Fruit fly (Drosophila melanogaster) whole organism, embryonic: ENCODE data around the gene Agpat1.

Experiments
- Ada2b ChIP-seq: fragments of 200-800 bp; sonication (Bioruptor generic); IDR thresholded peaks from 2 replicates; pipeline ENCODE4 v1.3.6; 2022; ENCODE audit warnings: missing biosample characterization, missing genetic modification characterization
- Asciz ChIP-seq: fragments of 200-800 bp; sonication (Bioruptor generic); optimal IDR thresholded peaks from 2 replicates; lab custom pipeline; 2017; ENCODE audit warnings: missing biosample characterization, mild to moderate bottlenecking, missing genetic modification characterization, missing genetic modification reagents
- Bdp1 ChIP-seq: fragments of 200-800 bp; sonication (Bioruptor generic); optimal IDR thresholded peaks from 3 replicates; lab custom pipeline; 2016; ENCODE audit warnings: missing biosample characterization, missing genetic modification characterization
- Blimp-1 ChIP-seq: fragments of 200-800 bp; sonication (Bioruptor generic); optimal IDR thresholded peaks from 3 replicates; lab custom pipeline; 2018; ENCODE audit warnings: missing biosample characterization, missing genetic modification characterization, mild to moderate bottlenecking, moderate library complexity, missing genetic modification reagents
- BtbVII ChIP-seq: fragments of 200-800 bp; sonication (Bioruptor generic); optimal IDR thresholded peaks from 3 replicates; lab custom pipeline; 2017; ENCODE audit warnings: missing biosample characterization, mild to moderate bottlenecking, missing genetic modification characterization
- C15 ChIP-seq: fragments of 200-800 bp; sonication (Bioruptor generic); IDR thresholded peaks from 3 replicates; pipeline ENCODE4 v1.3.6; 2022; ENCODE audit warnings: missing biosample characterization, missing genetic modification characterization
- CG10543 ChIP-seq: fragments of 200-800 bp; sonication (Bioruptor generic); optimal IDR thresholded peaks from 3 replicates; lab custom pipeline; 2017; ENCODE audit warnings: missing biosample characterization, mild to moderate bottlenecking, missing genetic modification characterization, moderate library complexity
- CG11085 ChIP-seq: fragments of 200-800 bp; sonication (Bioruptor generic); IDR thresholded peaks from 2 replicates; pipeline ENCODE4 v1.3.6; 2022; ENCODE audit warnings: missing biosample characterization, missing genetic modification characterization
- CG11398 ChIP-seq: fragments of 200-800 bp; sonication (Bioruptor generic); optimal IDR thresholded peaks from 2 replicates; lab custom pipeline; 2016; ENCODE audit warnings: missing biosample characterization, missing genetic modification characterization
- CG11456 ChIP-seq: fragments of 200-800 bp; sonication (Bioruptor generic); IDR thresholded peaks from 3 replicates; pipeline ENCODE4 v1.3.6; 2022; ENCODE audit warnings: missing biosample characterization, missing genetic modification characterization
- CG12219 ChIP-seq: fragments of 200-800 bp; sonication (Bioruptor generic); optimal IDR thresholded peaks from 3 replicates; lab custom pipeline; 2018; ENCODE audit warnings: missing biosample characterization, mild to moderate bottlenecking, missing genetic modification characterization
- CG13287 ChIP-seq: fragments of 200-800 bp; sonication (Bioruptor generic); IDR thresholded peaks from 2 replicates; pipeline ENCODE4 v1.3.6; 2022; ENCODE audit warnings: missing biosample characterization, missing genetic modification characterization; ENCODE audit not compliant: partially characterized antibody
- CG1529 ChIP-seq: fragments of 200-800 bp; sonication (Bioruptor generic); optimal IDR thresholded peaks from 3 replicates; lab custom pipeline; 2018; ENCODE audit warnings: missing biosample characterization, missing genetic modification characterization
- CG15514 ChIP-seq: fragments of 200-800 bp; sonication (Bioruptor generic); optimal IDR thresholded peaks from 3 replicates; lab custom pipeline; 2017; ENCODE audit warnings: missing biosample characterization, missing genetic modification characterization, mild to moderate bottlenecking, moderate library complexity, missing genetic modification reagents
- CG2875 ChIP-seq: fragments of 200-800 bp; sonication (Bioruptor generic); optimal IDR thresholded peaks from 2 replicates; lab custom pipeline; 2017; ENCODE audit warnings: missing biosample characterization, mild to moderate bottlenecking, missing genetic modification characterization, missing genetic modification reagents
- CG31224 ChIP-seq: fragments of 200-800 bp; sonication (Bioruptor generic); IDR thresholded peaks from 2 replicates; pipeline ENCODE4 v1.3.6; 2022; ENCODE audit warnings: missing biosample characterization, missing genetic modification characterization
- CG31388 ChIP-seq: fragments of 200-800 bp; sonication (Bioruptor generic); optimal IDR thresholded peaks from 2 replicates; lab custom pipeline; 2016; ENCODE audit warnings: missing biosample characterization, missing genetic modification characterization
- CG32767 ChIP-seq: fragments of 200-800 bp; sonication (Bioruptor generic); IDR thresholded peaks from 2 replicates; pipeline ENCODE4 v1.3.6; 2022; ENCODE audit warnings: missing biosample characterization, missing genetic modification characterization
- CG42726 ChIP-seq: fragments of 200-800 bp; sonication (Bioruptor generic); IDR thresholded peaks from 2 replicates; pipeline ENCODE4 v1.3.6; 2022; ENCODE audit warnings: missing biosample characterization, missing genetic modification characterization; ENCODE audit not compliant: partially characterized antibody
- CG6791 ChIP-seq: fragments of 200-800 bp; sonication (Bioruptor generic); IDR thresholded peaks from 3 replicates; pipeline ENCODE4 v1.3.6; 2022; ENCODE audit warnings: missing biosample characterization, missing genetic modification characterization; ENCODE audit not compliant: partially characterized antibody
- CG7372 ChIP-seq: fragments of 200-800 bp; sonication (Bioruptor generic); IDR thresholded peaks from 2 replicates; pipeline ENCODE4 v1.3.6; 2022; ENCODE audit warnings: missing biosample characterization, missing genetic modification characterization
- CG7556 ChIP-seq: fragments of 200-800 bp; sonication (Bioruptor generic); optimal IDR thresholded peaks from 2 replicates; lab custom pipeline; 2017; ENCODE audit warnings: missing biosample characterization, mild to moderate bottlenecking, missing genetic modification characterization
- D19B ChIP-seq: fragments of 200-800 bp; sonication (Bioruptor generic); optimal IDR thresholded peaks from 2 replicates; lab custom pipeline; 2017; ENCODE audit warnings: missing biosample characterization, mild to moderate bottlenecking, missing genetic modification characterization
- Doc2 ChIP-seq: fragments of 200-800 bp; sonication (Bioruptor generic); IDR thresholded peaks from 2 replicates; pipeline ENCODE4 v1.3.6; 2022; ENCODE audit warnings: missing biosample characterization, missing genetic modification characterization
- Dp ChIP-seq: fragments of 200-800 bp; sonication (Bioruptor generic); optimal IDR thresholded peaks from 2 replicates; lab custom pipeline; 2018; ENCODE audit warnings: missing biosample characterization, mild to moderate bottlenecking, missing genetic modification characterization, moderate library complexity
- E2f2 ChIP-seq: fragments of 200-800 bp; sonication (Bioruptor generic); IDR thresholded peaks from 2 replicates; pipeline ENCODE4 v1.3.6; 2022; ENCODE audit warnings: missing biosample characterization, missing genetic modification characterization
- HLH4C ChIP-seq: fragments of 200-800 bp; sonication (Bioruptor generic); IDR thresholded peaks from 3 replicates; pipeline ENCODE4 v1.3.6; 2022; ENCODE audit warnings: missing biosample characterization, missing genetic modification characterization; ENCODE audit not compliant: partially characterized antibody
- NFAT ChIP-seq: fragments of 200-800 bp; sonication (Bioruptor generic); IDR thresholded peaks from 2 replicates; pipeline ENCODE4 v1.3.6; 2022; ENCODE audit warnings: missing biosample characterization, missing genetic modification characterization
- Opbp ChIP-seq: fragments of 200-800 bp; sonication (Bioruptor generic); IDR thresholded peaks from 3 replicates; pipeline ENCODE4 v1.3.6; 2022; ENCODE audit warnings: missing biosample characterization, missing genetic modification characterization; ENCODE audit not compliant: partially characterized antibody
- Sox102F ChIP-seq: fragments of 200-800 bp; sonication (Bioruptor generic); optimal IDR thresholded peaks from 2 replicates; lab custom pipeline; 2018; ENCODE audit warnings: missing biosample characterization, mild to moderate bottlenecking, missing genetic modification characterization, moderate library complexity
- Tbp ChIP-seq: fragments of >200 bp; optimal IDR thresholded peaks from 2 replicates; lab custom pipeline; 2018; ENCODE audit warnings: missing biosample characterization, missing genetic modification characterization
- ato ChIP-seq: fragments of 200-800 bp; sonication (Bioruptor generic); IDR thresholded peaks from 2 replicates; pipeline ENCODE4 v1.3.6; 2022; ENCODE audit warnings: missing biosample characterization, missing genetic modification characterization; ENCODE audit not compliant: partially characterized antibody
- btn ChIP-seq: fragments of 200-800 bp; sonication (Bioruptor generic); optimal IDR thresholded peaks from 2 replicates; lab custom pipeline; 2016; ENCODE audit warnings: missing biosample characterization, missing genetic modification characterization
- chif ChIP-seq, 2 experiments: fragments of 200-800 bp; sonication (Bioruptor generic); optimal IDR thresholded peaks; 3 replicates each; lab custom pipeline; 2016; ENCODE audit warnings: missing biosample characterization in 2 of 2, missing genetic modification characterization in 2 of 2
- chm ChIP-seq: fragments of 200-800 bp; sonication (Bioruptor generic); IDR thresholded peaks from 2 replicates; pipeline ENCODE4 v1.3.6; 2022; ENCODE audit warnings: missing biosample characterization, missing genetic modification characterization
- ci ChIP-seq: fragments of 200-800 bp; sonication (Bioruptor generic); IDR thresholded peaks from 3 replicates; pipeline ENCODE4 v1.3.6; 2022; ENCODE audit warnings: missing biosample characterization, missing genetic modification characterization
- croc ChIP-seq: fragments of 200-800 bp; sonication (Bioruptor generic); conservative IDR thresholded peaks from 3 replicates; pipeline ENCODE4 v1.3.6; 2022; ENCODE audit warnings: missing biosample characterization, missing genetic modification characterization
- dysf ChIP-seq: fragments of 200-800 bp; sonication (Bioruptor generic); IDR thresholded peaks from 3 replicates; pipeline ENCODE4 v1.3.6; 2022; ENCODE audit warnings: missing biosample characterization, missing genetic modification characterization
- emc ChIP-seq: fragments of 200-800 bp; sonication (Bioruptor generic); optimal IDR thresholded peaks from 2 replicates; lab custom pipeline; 2016; ENCODE audit warnings: missing biosample characterization, missing genetic modification characterization
- eve ChIP-seq, 2 experiments: fragments of >200 bp; optimal IDR thresholded peaks; 2 replicates each; lab custom pipeline; 2017; ENCODE audit warnings: missing biosample characterization in 2 of 2, missing genetic modification characterization in 2 of 2
- gt ChIP-seq: fragments of 200-800 bp; sonication (Bioruptor generic); IDR thresholded peaks from 2 replicates; pipeline ENCODE4 v1.3.6; 2022; ENCODE audit warnings: missing biosample characterization, missing genetic modification characterization
- hb ChIP-seq: fragments of 200-800 bp; sonication (Bioruptor generic); IDR thresholded peaks from 3 replicates; pipeline ENCODE4 v1.3.6; 2022; ENCODE audit warnings: missing biosample characterization, missing genetic modification characterization; ENCODE audit not compliant: partially characterized antibody
- jing ChIP-seq: fragments of 200-800 bp; sonication (Bioruptor generic); optimal IDR thresholded peaks from 2 replicates; lab custom pipeline; 2018; ENCODE audit warnings: missing biosample characterization, mild to moderate bottlenecking, missing genetic modification characterization
- mam ChIP-seq: fragments of 200-800 bp; sonication (Bioruptor generic); optimal IDR thresholded peaks from 3 replicates; lab custom pipeline; 2016; ENCODE audit warnings: missing biosample characterization, missing genetic modification characterization
- odd ChIP-seq: fragments of 200-800 bp; sonication (Bioruptor generic); optimal IDR thresholded peaks from 2 replicates; lab custom pipeline; 2017; ENCODE audit warnings: missing biosample characterization, mild to moderate bottlenecking, missing genetic modification characterization
- pros ChIP-seq: fragments of 200-800 bp; sonication (Bioruptor generic); optimal IDR thresholded peaks from 3 replicates; lab custom pipeline; 2019; ENCODE audit warnings: missing biosample characterization, mild to moderate bottlenecking, missing genetic modification characterization, moderate library complexity
- seq ChIP-seq: fragments of 200-800 bp; sonication (Bioruptor generic); IDR thresholded peaks from 2 replicates; pipeline ENCODE4 v1.3.6; 2022; ENCODE audit warnings: missing biosample characterization, missing genetic modification characterization
- slp2 ChIP-seq: fragments of 200-800 bp; sonication (Bioruptor generic); optimal IDR thresholded peaks from 2 replicates; lab custom pipeline; 2016; ENCODE audit warnings: missing biosample characterization, missing genetic modification characterization
- sna ChIP-seq: fragments of 200-800 bp; sonication (Bioruptor generic); IDR thresholded peaks from 2 replicates; pipeline ENCODE4 v1.3.6; 2022; ENCODE audit warnings: missing biosample characterization, missing genetic modification characterization; ENCODE audit not compliant: partially characterized antibody
- tna ChIP-seq: fragments of 200-800 bp; sonication (Bioruptor generic); IDR thresholded peaks from 2 replicates; pipeline ENCODE4 v1.3.6; 2022; ENCODE audit warnings: missing biosample characterization, missing genetic modification characterization; ENCODE audit not compliant: partially characterized antibody

Gene Agpat1

dm6 chrX:12755017-12755563, 10.0 kb upstream of the Agpat1 start (continued):
- TF ChIP-seq Doc2 (GFP tag; lab: Robert Waterston, UW) (no peak), Tbp (GFP tag; lab: Kevin White, UChicago) (no peak), NFAT (GFP tag; lab: Robert Waterston, UW) (peak; percentile 81), croc (GFP tag; lab: Robert Waterston, UW) (peak; percentile 54), CG12219 (GFP tag; lab: Kevin White, UChicago) (peak; percentile 47), chm (no peak), seq (GFP tag; lab: Robert Waterston, UW) (peak; percentile 79), CG2875 (GFP tag; lab: Kevin White, UChicago) (peak; percentile 3), emc (no peak), odd (GFP tag; lab: Kevin White, UChicago) (peak; percentile 39), mam (GFP tag; lab: Kevin White, UChicago) (peak; percentile 73), chif (GFP tag; optimal IDR thresholded peaks at IDR 0.05; lab: Kevin White, UChicago) (peak; percentile 32 to 39), slp2 (GFP tag; lab: Kevin White, UChicago) (peak; percentile 32), hb (GFP tag; lab: Robert Waterston, UW) (no peak), CG6791 (GFP tag; lab: Robert Waterston, UW) (no peak), BtbVII (GFP tag; lab: Kevin White, UChicago) (peak; percentile 67), CG7556 (peak; percentile 70), Ada2b (GFP tag; lab: Robert Waterston, UW) (peak; percentile 78), CG11085 (GFP tag; lab: Robert Waterston, UW) (peak; percentile 77), E2f2 (peak; percentile 31; the same call in 1 of the 2 replicates), CG42726 (no peak), CG15514 (peak; percentile 52), btn (no peak), eve (GFP tag; optimal IDR thresholded peaks at IDR 0.05; lab: Kevin White, UChicago) (peak in 1 of 2 experiments; percentile 79), D19B (GFP tag; lab: Kevin White, UChicago) (peak; percentile 53), tna (GFP tag; lab: Robert Waterston, UW) (no peak), C15 (GFP tag; lab: Robert Waterston, UW) (0 out of 3 replicates have a peak, but pooled peaks have one; percentile 58), jing (GFP tag; lab: Kevin White, UChicago) (peak; percentile 27), CG13287 (GFP tag; lab: Robert Waterston, UW) (no peak), ato (GFP tag; lab: Robert Waterston, UW) (no peak), CG11398 (GFP tag; lab: Kevin White, UChicago) (peak; percentile 9), CG32767 (GFP tag; lab: Robert Waterston, UW) (peak; percentile 75), pros (GFP tag; lab: Kevin White, UChicago) (peak; percentile 42), CG31224 (GFP tag; lab: Robert Waterston, UW) (peak; percentile 74), CG1529 (GFP tag; lab: Kevin White, UChicago) (peak; percentile 26), CG11456 (GFP tag; lab: Robert Waterston, UW) (peak; percentile 80; the same call in 2 of the 3 replicates), CG10543 (GFP tag; lab: Kevin White, UChicago) (peak; percentile 80), ci (GFP tag; lab: Robert Waterston, UW) (peak; percentile 7; the same call in 1 of the 3 replicates), CG7372 (GFP tag; lab: Robert Waterston, UW) (peak; percentile 66), sna (no peak), dysf (GFP tag; lab: Robert Waterston, UW) (peak; percentile 89), Dp (GFP tag; lab: Kevin White, UChicago) (no peak), HLH4C (GFP tag; lab: Robert Waterston, UW) (no peak), Blimp-1 (peak; percentile 43), CG31388 (GFP tag; lab: Kevin White, UChicago) (no peak), Opbp (no peak), Asciz (GFP tag; lab: Kevin White, UChicago) (peak; percentile 56), gt (no peak), Bdp1 (GFP tag; lab: Kevin White, UChicago) (peak; percentile 11), Sox102F (GFP tag; lab: Kevin White, UChicago) (peak; percentile 62)
